Worm (Caenorhabditis elegans) whole organism, L4/young adult: ENCODE results near the gene B0416.4.

Source experiments
- W03F9.2 ChIP-seq: fragments of 150-350 bp; optimal IDR thresholded peaks from 2 replicates; lab custom pipeline; 2014; ENCODE audit warnings: missing biosample characterization, missing genetic modification characterization
- dao-5 ChIP-seq: sonication (generic microtip); optimal IDR thresholded peaks from 2 replicates; lab custom pipeline; 2016; ENCODE audit warnings: missing genotype, missing genetic modification characterization, moderate library complexity, missing compliant biosample characterization
- him-1 ChIP-seq: sonication (generic microtip); optimal IDR thresholded peaks from 2 replicates; lab custom pipeline; 2016; ENCODE audit warnings: missing genotype, missing genetic modification reagents, missing genetic modification characterization, missing compliant biosample characterization

- no peak for TF ChIP-seq him-1 (tag; lab: Kevin White, UChicago)
- no peak for TF ChIP-seq W03F9.2 (tag; lab: Kevin White, UChicago)
- TF ChIP-seq dao-5 (tag; lab: Kevin White, UChicago): no peak
These were observed 40.3 kb downstream of the B0416.4 start, which contains the start of gene npr-7 for ce11 chrX:9319080-9319479.
